Fruit fly (Drosophila melanogaster) whole organism, wandering third instar larva: ENCODE data around the gene Arp8.

Experiments
- Abd-B ChIP-seq: fragments of >200 bp; optimal IDR thresholded peaks from 2 replicates; lab custom pipeline; 2017; ENCODE audit warnings: missing biosample characterization, missing genetic modification characterization
- GATAd ChIP-seq: sonication (Bioruptor generic); optimal IDR thresholded peaks from 2 replicates; lab custom pipeline; 2016; ENCODE audit warnings: missing biosample characterization, missing genetic modification characterization
- OdsH ChIP-seq: fragments of 200-800 bp; sonication (Bioruptor generic); optimal IDR thresholded peaks from 2 replicates; lab custom pipeline; 2016; ENCODE audit warnings: missing biosample characterization, mild to moderate bottlenecking, missing genetic modification characterization
- Sp1 ChIP-seq: fragments of 200-800 bp; sonication (Bioruptor generic); optimal IDR thresholded peaks from 3 replicates; lab custom pipeline; 2019; ENCODE audit warnings: missing biosample characterization, mild to moderate bottlenecking, missing genetic modification characterization, moderate library complexity
- br ChIP-seq: fragments of 200-800 bp; sonication (Bioruptor generic); optimal IDR thresholded peaks from 2 replicates; lab custom pipeline; 2016; ENCODE audit warnings: missing biosample characterization, missing genetic modification characterization
- h ChIP-seq: fragments of 200-800 bp; sonication (Bioruptor generic); optimal IDR thresholded peaks from 3 replicates; lab custom pipeline; 2016; ENCODE audit warnings: missing biosample characterization, mild to moderate bottlenecking, missing genetic modification characterization
- lola ChIP-seq: fragments of >200 bp; optimal IDR thresholded peaks from 2 replicates; lab custom pipeline; 2017; ENCODE audit warnings: missing biosample characterization, missing genetic modification characterization
- pan ChIP-seq: fragments of >200 bp; optimal IDR thresholded peaks from 2 replicates; lab custom pipeline; 2017
- psq ChIP-seq: fragments of 200-800 bp; sonication (Bioruptor generic); optimal IDR thresholded peaks from 3 replicates; lab custom pipeline; 2017; ENCODE audit warnings: missing biosample characterization, mild to moderate bottlenecking, missing genetic modification characterization, moderate library complexity

The Arp8 gene

dm6 chrX:17812193-17812592 lies 48.4 kb downstream of the Arp8 start:
- TF ChIP-seq GATAd (no peak), lola (GFP tag; lab: Kevin White, UChicago) (no peak), psq (GFP tag; lab: Kevin White, UChicago) (no peak), br (no peak), pan (lab: Kevin White, UChicago) (no peak), OdsH (GFP tag; lab: Kevin White, UChicago) (no peak), h (GFP tag; lab: Kevin White, UChicago) (no peak), Sp1 (GFP tag; lab: Kevin White, UChicago) (no peak), Abd-B (GFP tag; lab: Kevin White, UChicago) (no peak)
